Worm (Caenorhabditis elegans) whole organism, L4/young adult: ENCODE data around the gene str-229.

Experiments
- W03F9.2 ChIP-seq: fragments of 150-350 bp; optimal IDR thresholded peaks from 2 replicates; lab custom pipeline; 2014; ENCODE audit warnings: missing biosample characterization, missing genetic modification characterization
- dao-5 ChIP-seq: sonication (generic microtip); optimal IDR thresholded peaks from 2 replicates; lab custom pipeline; 2016; ENCODE audit warnings: missing genotype, missing genetic modification characterization, moderate library complexity, missing compliant biosample characterization
- him-1 ChIP-seq: sonication (generic microtip); optimal IDR thresholded peaks from 2 replicates; lab custom pipeline; 2016; ENCODE audit warnings: missing genotype, missing genetic modification reagents, missing genetic modification characterization, missing compliant biosample characterization

The str-229 gene

ce11 chrV:3913131-3913530 lies 10.8 kb upstream of the str-229 start:
- TF ChIP-seq dao-5 (tag; lab: Kevin White, UChicago) (no peak), W03F9.2 (tag; lab: Kevin White, UChicago) (no peak), him-1 (tag; lab: Kevin White, UChicago) (no peak)

ce11 chrV:3912472-3912871 lies 10.1 kb upstream of the str-229 start, which contains the start of gene srx-68:
Gene srx-68 (plus strand): TSS chrV:3912772.
- TF ChIP-seq him-1 (tag; lab: Kevin White, UChicago): no peak
- TF ChIP-seq dao-5 (tag; lab: Kevin White, UChicago): no peak
- TF ChIP-seq W03F9.2 (tag; lab: Kevin White, UChicago): no peak

ce11 chrV:3905841-3906240 lies 3.5 kb upstream of the str-229 start, which contains the start of gene nhr-156:
Gene nhr-156 (plus strand): TSS chrV:3906106.
- TF ChIP-seq dao-5 (tag; lab: Kevin White, UChicago) (no peak), W03F9.2 (tag; lab: Kevin White, UChicago) (no peak), him-1 (tag; lab: Kevin White, UChicago) (no peak)

DNA sequence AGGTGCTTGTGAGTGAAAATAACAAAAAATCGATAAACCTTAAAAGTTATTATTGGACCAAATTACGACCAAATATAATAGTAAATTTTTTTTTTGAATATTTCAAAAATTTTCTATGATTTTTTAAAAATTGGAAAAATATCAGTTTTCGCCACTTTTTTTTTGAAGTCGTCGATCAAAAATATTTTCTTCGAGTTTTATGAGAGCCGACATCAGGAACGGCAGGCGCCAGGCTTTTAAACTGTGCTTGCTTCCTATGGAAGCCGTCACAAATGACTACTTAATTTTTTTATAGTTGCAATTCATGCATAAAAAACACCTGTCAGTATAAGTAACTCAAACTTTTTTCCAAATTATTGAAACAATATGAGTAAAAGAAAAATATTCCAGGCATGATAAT lies 1.1 kb upstream of the str-229 start:
- no peak for TF ChIP-seq dao-5 (tag; lab: Kevin White, UChicago)
- no peak for TF ChIP-seq him-1 (tag; lab: Kevin White, UChicago)
- TF ChIP-seq W03F9.2 (tag; lab: Kevin White, UChicago): no peak

DNA sequence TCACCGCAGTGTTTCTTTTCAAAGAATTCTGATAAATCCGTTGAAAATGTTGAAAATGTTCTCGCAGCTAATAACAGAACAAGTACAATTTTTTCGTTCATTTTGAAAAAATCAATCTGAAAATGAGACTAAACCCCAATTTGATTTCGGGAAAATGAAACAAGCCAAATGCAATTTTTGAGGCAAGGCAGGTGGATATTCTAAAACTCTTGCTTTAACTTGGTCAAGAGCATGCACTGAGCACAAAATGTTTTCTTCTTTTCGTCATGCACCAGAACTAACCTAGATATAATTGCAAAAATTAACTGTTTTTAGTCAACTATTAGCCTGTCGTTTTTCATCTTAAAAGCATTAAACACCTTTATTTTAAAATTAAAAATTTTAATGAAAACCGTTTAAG lies 2.3 kb downstream of the str-229 start, which contains the start of gene irld-22:
Gene irld-22 (minus strand): TSS at position 101 of the 400 bp plus-strand sequence.
- TF ChIP-seq him-1 (tag; lab: Kevin White, UChicago) (no peak), dao-5 (tag; lab: Kevin White, UChicago) (no peak)

ce11 chrV:3896018-3896417 lies 6.3 kb downstream of the str-229 start:
- TF ChIP-seq dao-5 (tag; lab: Kevin White, UChicago) (no peak), W03F9.2 (tag; lab: Kevin White, UChicago) (no peak), him-1 (tag; lab: Kevin White, UChicago) (no peak)

DNA sequence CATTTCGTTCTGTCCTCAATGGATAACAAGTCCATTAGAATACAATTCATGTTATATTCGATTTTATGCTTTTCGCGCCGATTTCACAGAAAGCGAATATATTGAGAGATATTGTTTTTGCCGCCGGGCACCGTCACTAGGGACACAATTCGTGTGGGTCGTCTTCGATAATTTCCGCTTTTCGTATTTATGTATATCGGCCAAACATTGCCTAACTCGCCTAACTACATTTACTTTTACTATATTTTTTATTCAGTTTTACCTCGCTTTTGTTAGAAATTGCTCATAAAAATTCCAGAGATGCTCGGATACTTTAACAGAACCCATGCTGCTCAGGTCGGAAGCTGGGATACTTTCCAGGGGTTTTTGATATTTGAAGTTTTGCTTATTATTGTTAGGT lies 7.7 kb downstream of the str-229 start, which contains the start of gene sre-9:
Gene sre-9 (plus strand): TSS at position 301 of the 400 bp plus-strand sequence.
- TF ChIP-seq him-1 (tag; lab: Kevin White, UChicago) (no peak), dao-5 (tag; lab: Kevin White, UChicago) (no peak), W03F9.2 (tag; lab: Kevin White, UChicago) (no peak)

DNA sequence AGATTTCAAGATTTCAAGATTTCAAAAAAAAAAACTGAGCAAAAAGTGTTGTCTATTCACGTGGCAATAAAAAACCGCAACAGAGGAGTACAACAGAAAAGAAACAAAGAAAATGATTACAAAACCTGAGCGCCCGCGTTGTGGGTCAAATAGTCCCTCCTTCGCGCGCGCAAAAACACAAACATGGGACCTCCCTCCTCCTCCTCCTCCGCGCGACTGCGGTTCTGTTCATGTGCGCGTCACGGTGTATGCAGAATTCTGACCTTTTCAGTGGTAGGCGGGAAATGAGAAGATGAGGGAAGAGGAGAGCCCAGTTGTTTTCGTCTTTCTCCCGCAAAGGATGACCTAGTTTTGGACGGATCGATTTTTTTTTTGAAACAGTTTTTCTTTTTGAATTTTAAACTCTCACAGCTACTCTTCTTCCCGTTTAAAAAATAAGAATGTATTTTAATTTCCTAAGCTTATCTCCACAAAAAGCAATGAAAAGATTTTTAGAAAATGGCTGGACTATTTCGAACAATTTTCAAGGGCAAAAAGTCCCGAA lies 9.9 kb downstream of the str-229 start, which contains the start of gene C17E7.4:
Gene C17E7.4 (plus strand): TSS at position 494 of the 544 bp plus-strand sequence.
- TF ChIP-seq W03F9.2 (tag; lab: Kevin White, UChicago) (no peak), dao-5 (tag; lab: Kevin White, UChicago) (no peak), him-1 (tag; lab: Kevin White, UChicago) (no peak)

DNA sequence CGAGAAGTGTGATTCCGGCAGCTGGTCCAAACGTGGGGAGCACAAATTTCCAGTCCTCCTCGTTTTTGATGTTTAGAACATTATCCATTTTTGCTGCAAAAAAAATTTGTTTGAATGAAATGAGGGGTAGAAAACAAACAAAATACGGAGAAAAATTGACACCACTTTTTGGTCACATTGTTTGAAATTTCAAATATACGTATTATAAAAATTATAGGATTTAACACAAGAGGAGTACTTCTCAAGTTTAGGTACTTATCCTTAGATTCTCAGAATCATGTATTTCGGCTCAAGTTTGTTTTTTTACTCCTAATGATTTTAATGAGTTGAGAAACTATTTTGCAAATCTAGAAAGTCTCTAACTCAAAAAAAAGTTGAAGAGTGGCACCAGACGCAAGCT lies 10.4 kb downstream of the str-229 start, which contains the start of gene C17E7.12:
Gene C17E7.12 (minus strand): TSS at position 101 of the 400 bp plus-strand sequence.
- TF ChIP-seq W03F9.2 (tag; lab: Kevin White, UChicago) (no peak), dao-5 (tag; lab: Kevin White, UChicago) (no peak), him-1 (tag; lab: Kevin White, UChicago) (no peak)

DNA sequence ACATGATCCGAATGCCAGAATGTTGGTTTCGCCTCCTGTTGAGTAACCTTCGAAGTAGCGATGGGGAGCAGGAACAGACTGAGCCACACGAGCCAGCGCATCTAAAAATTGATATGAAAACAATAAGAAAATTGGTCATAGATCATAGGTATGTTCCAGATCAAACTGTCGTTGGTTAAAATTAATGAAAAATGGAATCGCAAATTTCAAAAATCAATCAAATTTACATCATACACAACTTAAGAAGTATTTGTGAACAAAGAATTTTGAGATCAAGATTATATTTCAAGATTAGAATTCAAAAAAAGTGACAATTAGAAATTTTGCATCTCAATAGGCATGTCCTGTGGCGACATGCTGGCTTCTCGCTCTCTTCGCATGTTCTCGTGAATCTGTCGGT lies 11.6 kb downstream of the str-229 start, which contains the start of gene C17E7.9:
Gene C17E7.9 (minus strand): TSS at position 101 of the 400 bp plus-strand sequence.
- no peak for TF ChIP-seq dao-5 (tag; lab: Kevin White, UChicago)
- no peak for TF ChIP-seq W03F9.2 (tag; lab: Kevin White, UChicago)
- no peak for TF ChIP-seq him-1 (tag; lab: Kevin White, UChicago)

DNA sequence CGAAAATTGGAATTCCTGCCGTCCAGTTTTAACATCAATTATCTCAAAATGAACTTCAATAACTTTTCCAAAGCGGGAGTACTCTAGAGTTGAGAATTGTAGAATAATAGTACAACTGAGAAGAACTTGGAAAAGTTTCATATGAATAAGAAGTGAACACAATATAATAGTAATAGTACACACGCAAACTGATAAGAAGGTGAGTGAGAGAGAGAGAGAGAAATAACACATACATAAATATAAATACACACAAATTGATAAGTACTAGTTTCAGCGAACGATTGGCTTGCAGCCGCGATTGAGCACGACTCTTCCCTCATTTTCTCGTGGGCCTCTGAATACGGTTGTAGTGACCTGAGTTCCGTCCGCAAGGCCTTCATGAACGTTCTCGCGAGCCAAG lies 13.2 kb downstream of the str-229 start, which contains the start of gene C17E7.13:
Gene C17E7.13 (minus strand): TSS at position 176 of the 400 bp plus-strand sequence.
- TF ChIP-seq dao-5 (tag; lab: Kevin White, UChicago) (no peak), him-1 (tag; lab: Kevin White, UChicago) (no peak), W03F9.2 (tag; lab: Kevin White, UChicago) (no peak)

DNA sequence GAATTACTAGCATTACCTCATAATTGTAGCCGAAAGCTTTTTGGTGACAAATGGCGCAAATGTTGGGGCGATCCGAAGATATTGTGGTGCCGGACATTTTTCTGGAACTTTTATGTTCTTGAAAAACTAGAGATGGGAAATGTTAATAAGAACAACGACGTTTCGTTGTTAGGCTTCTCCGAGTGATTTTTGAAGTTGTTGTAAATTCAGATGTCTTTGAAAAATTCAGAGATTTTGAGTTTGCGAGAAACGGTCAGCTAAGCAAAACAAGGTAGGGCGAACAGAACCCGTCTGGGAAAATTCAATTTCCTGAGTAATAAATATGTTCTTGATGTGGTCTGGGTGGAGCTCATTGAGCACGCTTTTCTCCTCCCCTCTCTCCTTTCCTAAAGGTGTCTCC lies 16.3 kb downstream of the str-229 start, which contains the start of gene nhr-124:
Gene nhr-124 (minus strand): TSS at position 101 of the 400 bp plus-strand sequence.
- TF ChIP-seq dao-5 (tag; lab: Kevin White, UChicago): no peak
- no peak for TF ChIP-seq him-1 (tag; lab: Kevin White, UChicago)
- TF ChIP-seq W03F9.2 (tag; lab: Kevin White, UChicago): no peak

- TF ChIP-seq dao-5 (tag; lab: Kevin White, UChicago) (no peak), W03F9.2 (tag; lab: Kevin White, UChicago) (no peak), him-1 (tag; lab: Kevin White, UChicago) (no peak)
These were observed 17.8 kb downstream of the str-229 start for ce11 chrV:3884550-3884949.

- TF ChIP-seq him-1 (tag; lab: Kevin White, UChicago): no peak
- TF ChIP-seq dao-5 (tag; lab: Kevin White, UChicago): no peak
- TF ChIP-seq W03F9.2 (tag; lab: Kevin White, UChicago): no peak
These were observed 24.1 kb downstream of the str-229 start, which contains the start of gene nhr-159 for ce11 chrV:3878223-3878622. Gene nhr-159 (minus strand): TSS chrV:3878323.
